Worm (Caenorhabditis elegans): Measurements from ENCODE around the gene H14A12.5.

The H14A12.5 gene

ce11 chrIII:7498346-7498745 is 29.5 kb upstream of the H14A12.5 start (continued):
- no peak for TF ChIP-seq sdz-38 (tag; optimal IDR thresholded peaks at IDR 0.05)
- TF ChIP-seq snpc-1.3 (tag; optimal IDR thresholded peaks at IDR 0.05; ENCODE audit: insufficient read depth), result peak; percentile 39
- TF ChIP-seq lin-40 (tag; optimal IDR thresholded peaks at IDR 0.05), result peak; percentile 74
- TF ChIP-seq madf-3 (GFP tag; IDR thresholded peaks at IDR 0.05), result peak; percentile 72; the same call in 1 of the 2 replicates
- peak; percentile 99 for TF ChIP-seq dpl-1 (GFP tag; optimal IDR thresholded peaks at IDR 0.05)
- peak; percentile 56 for TF ChIP-seq tbp1 (GFP tag; optimal IDR thresholded peaks at IDR 0.05)
- no peak for TF ChIP-seq hrde-1 (tag; optimal IDR thresholded peaks at IDR 0.05; ENCODE audit: borderline replicate concordance)
- peak; percentile 8 for TF ChIP-seq unc-62 (GFP tag; optimal IDR thresholded peaks at IDR 0.05)
- TF ChIP-seq dpff-1 (tag; optimal IDR thresholded peaks at IDR 0.05), result no peak
- TF ChIP-seq die-1 (tag; optimal IDR thresholded peaks at IDR 0.05), result peak; percentile 30
- TF ChIP-seq attf-3 (GFP tag; conservative IDR thresholded peaks at IDR 0.05), result no peak
- peak; percentile 9 for TF ChIP-seq snpc-3.4 (tag; optimal IDR thresholded peaks at IDR 0.05)
- peak; percentile 62; the same call in 1 of the 2 replicates for TF ChIP-seq lir-1 (GFP tag; conservative IDR thresholded peaks at IDR 0.05)
- TF ChIP-seq ztf-26 (tag; optimal IDR thresholded peaks at IDR 0.05), result peak; percentile 52
- peak; percentile 74 for TF ChIP-seq nhr-90 (tag; optimal IDR thresholded peaks at IDR 0.05)
- peak; percentile 58 for TF ChIP-seq ZK185.1 (tag; optimal IDR thresholded peaks at IDR 0.05; ENCODE audit: poor library complexity, severe bottlenecking)
- peak; percentile 70 for TF ChIP-seq pbrm-1 (GFP tag; IDR thresholded peaks at IDR 0.05)
- TF ChIP-seq ets-4 (GFP tag; optimal IDR thresholded peaks at IDR 0.05), result no peak
- no peak for TF ChIP-seq hmg-20 (GFP tag; IDR thresholded peaks at IDR 0.05)
- no peak for TF ChIP-seq nhr-120 (GFP tag; IDR thresholded peaks at IDR 0.05)
- peak; percentile 87 for TF ChIP-seq hmg-1.2 (GFP tag; IDR thresholded peaks at IDR 0.05)
- no peak for TF ChIP-seq F52B5.7 (tag; optimal IDR thresholded peaks at IDR 0.05)
- peak; percentile 14 for TF ChIP-seq snpc-4 (GFP tag; optimal IDR thresholded peaks at IDR 0.05)
- peak; percentile 45 to 73 (median 62) for TF ChIP-seq snpc-4 (tag; optimal IDR thresholded peaks at IDR 0.05)
- no peak for TF ChIP-seq ceh-58 (GFP tag; IDR thresholded peaks at IDR 0.05)
- TF ChIP-seq F49E8.2 (tag; optimal IDR thresholded peaks at IDR 0.05; ENCODE audit: insufficient read depth), result peak; percentile 27
- TF ChIP-seq T26A5.8 (tag; optimal IDR thresholded peaks at IDR 0.05), result no peak
- no peak; the same call in 1 of the 2 replicates for TF ChIP-seq egl-44 (GFP tag; IDR thresholded peaks at IDR 0.05)
- TF ChIP-seq bed-2 (GFP tag; IDR thresholded peaks at IDR 0.05), result no peak
- TF ChIP-seq nhr-80 (tag; optimal IDR thresholded peaks at IDR 0.05), result peak; percentile 99
- no peak for TF ChIP-seq him-1 (tag; optimal IDR thresholded peaks at IDR 0.05)
- TF ChIP-seq lsl-1 (GFP tag; optimal IDR thresholded peaks at IDR 0.05), result peak; percentile 3
- TF ChIP-seq F23B12.7 (tag; optimal IDR thresholded peaks at IDR 0.05; ENCODE audit: insufficient read depth), result peak; percentile 77
- TF ChIP-seq ztf-18 (tag; optimal IDR thresholded peaks at IDR 0.05), result peak; percentile 91
- TF ChIP-seq madf-6 (GFP tag; IDR thresholded peaks at IDR 0.05), result no peak
- TF ChIP-seq B0035.1 (tag; optimal IDR thresholded peaks at IDR 0.05), result no peak
- TF ChIP-seq B0019.2 (GFP tag; conservative IDR thresholded peaks at IDR 0.05), result no peak
- no peak for TF ChIP-seq ztf-25 (GFP tag; IDR thresholded peaks at IDR 0.05)
- no peak for TF ChIP-seq nhr-179 (tag; optimal IDR thresholded peaks at IDR 0.05)
- no peak for TF ChIP-seq F39B2.1 (GFP tag; IDR thresholded peaks at IDR 0.05)
- no peak for TF ChIP-seq Y56A3A.18 (GFP tag; IDR thresholded peaks at IDR 0.05)
- no peak for TF ChIP-seq mxl-1 (tag; optimal IDR thresholded peaks at IDR 0.05)
- peak; percentile 12 for TF ChIP-seq akir-1 (GFP tag; optimal IDR thresholded peaks at IDR 0.05)
- peak; percentile 50 for TF ChIP-seq F33H1.4 (GFP tag; IDR thresholded peaks at IDR 0.05)
- no peak for TF ChIP-seq Y67H2A.10 (GFP tag; conservative IDR thresholded peaks at IDR 0.05)
- peak; percentile 75 for TF ChIP-seq rcor-1 (GFP tag; IDR thresholded peaks at IDR 0.05)
- TF ChIP-seq lin-54 (GFP tag; optimal IDR thresholded peaks at IDR 0.05), result peak; percentile 99
- peak; percentile 71 for TF ChIP-seq ekl-4 (GFP tag; IDR thresholded peaks at IDR 0.05)
- TF ChIP-seq attf-5 (GFP tag; optimal IDR thresholded peaks at IDR 0.05), result peak; percentile 93
